Fruit fly (Drosophila melanogaster): ENCODE data around the gene spo.
A peak's percentile ranks its signal among the peaks of the same experiment; 100 is the strongest.

The spo gene

dm6 chr3L:5621908-5622307, 29.5 kb upstream of the spo start:
- TF ChIP-seq CG8301 (tag; optimal IDR thresholded peaks at IDR 0.05) (no peak), Snoo (tag; optimal IDR thresholded peaks at IDR 0.05) (peak; percentile 37)

- TF ChIP-seq CG15710 (tag; optimal IDR thresholded peaks at IDR 0.05) (no peak), D1 (tag; optimal IDR thresholded peaks at IDR 0.05) (no peak), Pif1A (GFP tag; optimal IDR thresholded peaks at IDR 0.05) (no peak), CG13204 (GFP tag; optimal IDR thresholded peaks at IDR 0.05) (no peak), CG9948 (tag; optimal IDR thresholded peaks at IDR 0.05) (no peak), CG32121 (GFP tag; IDR thresholded peaks at IDR 0.05) (no peak)
Measured at dm6 chr3L:5621506-5621905, 29.1 kb upstream of the spo start.

dm6 chr3L:5618697-5619096, 26.3 kb upstream of the spo start:
- TF ChIP-seq CG8159 (tag; optimal IDR thresholded peaks at IDR 0.05): no peak
- TF ChIP-seq Snoo (tag; optimal IDR thresholded peaks at IDR 0.05): no peak
- TF ChIP-seq Pif1A (GFP tag; optimal IDR thresholded peaks at IDR 0.05): no peak
- TF ChIP-seq EcR (GFP tag; optimal IDR thresholded peaks at IDR 0.05): no peak
- TF ChIP-seq CG32121 (GFP tag; IDR thresholded peaks at IDR 0.05): no peak
- no peak for TF ChIP-seq Ets98B (GFP tag; IDR thresholded peaks at IDR 0.05)
- TF ChIP-seq D1 (tag; optimal IDR thresholded peaks at IDR 0.05): no peak
- peak; percentile 7 for TF ChIP-seq CG8301 (tag; optimal IDR thresholded peaks at IDR 0.05)
- no peak for TF ChIP-seq gl (tag; optimal IDR thresholded peaks at IDR 0.05)
- TF ChIP-seq CG14655 (GFP tag; optimal IDR thresholded peaks at IDR 0.05): peak; percentile 1
- no peak for TF ChIP-seq CG13204 (GFP tag; optimal IDR thresholded peaks at IDR 0.05)
- no peak for TF ChIP-seq rn (GFP tag; IDR thresholded peaks at IDR 0.05)
- 0 out of 3 replicates have a peak, but pooled peaks have one; percentile 27 for TF ChIP-seq CG4496 (GFP tag; IDR thresholded peaks at IDR 0.05)
- no peak for TF ChIP-seq CG34367 (tag; optimal IDR thresholded peaks at IDR 0.05)
- no peak for TF ChIP-seq Pif1B (GFP tag; optimal IDR thresholded peaks at IDR 0.05)
- TF ChIP-seq CG10348 (GFP tag; IDR thresholded peaks at IDR 0.05): no peak
- TF ChIP-seq CG15710 (tag; optimal IDR thresholded peaks at IDR 0.05): no peak
- TF ChIP-seq fd96Ca (GFP tag; IDR thresholded peaks at IDR 0.05): no peak
- TF ChIP-seq CG9948 (tag; optimal IDR thresholded peaks at IDR 0.05): no peak
- TF ChIP-seq CG17806 (tag; optimal IDR thresholded peaks at IDR 0.05): no peak
- TF ChIP-seq CG12605 (GFP tag; IDR thresholded peaks at IDR 0.05): no peak

- TF ChIP-seq EcR (GFP tag; optimal IDR thresholded peaks at IDR 0.05) (no peak), CG10348 (GFP tag; IDR thresholded peaks at IDR 0.05) (no peak), Pif1A (GFP tag; optimal IDR thresholded peaks at IDR 0.05) (no peak), CG4496 (GFP tag; IDR thresholded peaks at IDR 0.05) (no peak), rn (GFP tag; IDR thresholded peaks at IDR 0.05) (no peak), CG14655 (GFP tag; optimal IDR thresholded peaks at IDR 0.05) (no peak), CG17806 (tag; optimal IDR thresholded peaks at IDR 0.05) (no peak), CG12605 (GFP tag; IDR thresholded peaks at IDR 0.05) (no peak), CG8301 (tag; optimal IDR thresholded peaks at IDR 0.05) (no peak), D1 (tag; optimal IDR thresholded peaks at IDR 0.05) (no peak), CG8159 (tag; optimal IDR thresholded peaks at IDR 0.05) (no peak), gl (tag; optimal IDR thresholded peaks at IDR 0.05) (no peak), CG13204 (GFP tag; optimal IDR thresholded peaks at IDR 0.05) (no peak), Pif1B (GFP tag; optimal IDR thresholded peaks at IDR 0.05) (no peak), Ets98B (GFP tag; IDR thresholded peaks at IDR 0.05) (no peak), Snoo (tag; optimal IDR thresholded peaks at IDR 0.05) (no peak), CG15710 (tag; optimal IDR thresholded peaks at IDR 0.05) (no peak), fd96Ca (GFP tag; IDR thresholded peaks at IDR 0.05) (no peak), CG34367 (tag; optimal IDR thresholded peaks at IDR 0.05) (no peak), CG32121 (GFP tag; IDR thresholded peaks at IDR 0.05) (no peak)
Measured at dm6 chr3L:5617395-5617794, 25.0 kb upstream of the spo start.

dm6 chr3L:5616472-5616871, 24.1 kb upstream of the spo start:
- TF ChIP-seq CG4496 (GFP tag; IDR thresholded peaks at IDR 0.05): 0 out of 3 replicates have a peak, but pooled peaks have one; percentile 24
- TF ChIP-seq EcR (GFP tag; optimal IDR thresholded peaks at IDR 0.05): peak; percentile 88
- TF ChIP-seq CG10348 (GFP tag; IDR thresholded peaks at IDR 0.05): no peak
- TF ChIP-seq rn (GFP tag; IDR thresholded peaks at IDR 0.05): no peak

- no peak for TF ChIP-seq CG8159 (tag; optimal IDR thresholded peaks at IDR 0.05)
- no peak for TF ChIP-seq gl (tag; optimal IDR thresholded peaks at IDR 0.05)
- no peak for TF ChIP-seq CG14655 (GFP tag; optimal IDR thresholded peaks at IDR 0.05)
- no peak for TF ChIP-seq Snoo (tag; optimal IDR thresholded peaks at IDR 0.05)
- no peak for TF ChIP-seq Pif1A (GFP tag; optimal IDR thresholded peaks at IDR 0.05)
- TF ChIP-seq CG12605 (GFP tag; IDR thresholded peaks at IDR 0.05): no peak
- no peak for TF ChIP-seq CG4496 (GFP tag; IDR thresholded peaks at IDR 0.05)
- no peak for TF ChIP-seq D1 (tag; optimal IDR thresholded peaks at IDR 0.05)
- TF ChIP-seq EcR (GFP tag; optimal IDR thresholded peaks at IDR 0.05): no peak
- TF ChIP-seq fd96Ca (GFP tag; IDR thresholded peaks at IDR 0.05): no peak
- no peak for TF ChIP-seq CG15710 (tag; optimal IDR thresholded peaks at IDR 0.05)
Measured at dm6 chr3L:5615744-5616143, 23.4 kb upstream of the spo start.

- peak; percentile 93 for TF ChIP-seq Snoo (tag; optimal IDR thresholded peaks at IDR 0.05)
- no peak for TF ChIP-seq CG13204 (GFP tag; optimal IDR thresholded peaks at IDR 0.05)
- peak; percentile 48 for TF ChIP-seq D1 (tag; optimal IDR thresholded peaks at IDR 0.05)
- TF ChIP-seq CG9948 (tag; optimal IDR thresholded peaks at IDR 0.05): peak; percentile 82
- 0 out of 2 replicates have a peak, but pooled peaks have one; percentile 34 for TF ChIP-seq CG10348 (GFP tag; IDR thresholded peaks at IDR 0.05)
- TF ChIP-seq CG17806 (tag; optimal IDR thresholded peaks at IDR 0.05): peak; percentile 86
- peak; percentile 93 for TF ChIP-seq CG12605 (GFP tag; IDR thresholded peaks at IDR 0.05)
- TF ChIP-seq CG8159 (tag; optimal IDR thresholded peaks at IDR 0.05): peak; percentile 87
- TF ChIP-seq Ets98B (GFP tag; IDR thresholded peaks at IDR 0.05): peak; percentile 92
- no peak for TF ChIP-seq gl (tag; optimal IDR thresholded peaks at IDR 0.05)
- peak; percentile 92 for TF ChIP-seq Pif1B (GFP tag; optimal IDR thresholded peaks at IDR 0.05)
- TF ChIP-seq CG15710 (tag; optimal IDR thresholded peaks at IDR 0.05): peak; percentile 75
- peak; percentile 93 for TF ChIP-seq CG4496 (GFP tag; IDR thresholded peaks at IDR 0.05)
- peak; percentile 97 for TF ChIP-seq CG14655 (GFP tag; optimal IDR thresholded peaks at IDR 0.05)
- peak; percentile 73 for TF ChIP-seq CG34367 (tag; optimal IDR thresholded peaks at IDR 0.05)
- TF ChIP-seq CG8301 (tag; optimal IDR thresholded peaks at IDR 0.05): peak; percentile 98
- TF ChIP-seq fd96Ca (GFP tag; IDR thresholded peaks at IDR 0.05): no peak; the same call in 2 of the 3 replicates
- TF ChIP-seq EcR (GFP tag; optimal IDR thresholded peaks at IDR 0.05): peak; percentile 97
- TF ChIP-seq Pif1A (GFP tag; optimal IDR thresholded peaks at IDR 0.05): peak; percentile 92
- peak; percentile 91 for TF ChIP-seq CG32121 (GFP tag; IDR thresholded peaks at IDR 0.05)
- TF ChIP-seq rn (GFP tag; IDR thresholded peaks at IDR 0.05): peak; percentile 73
Measured at dm6 chr3L:5611732-5612250, 19.4 kb upstream of the spo start.
